Worm (Caenorhabditis elegans) whole organism, young adult: ENCODE results near the gene srpa-72.
A peak's percentile ranks its signal among the peaks of the same experiment; 100 is the strongest.

ENCODE experiments used
- F37B4.10 ChIP-seq: fragments of 200-800 bp; sonication (Bioruptor generic); IDR thresholded peaks from 2 replicates; pipeline ENCODE4 v1.3.6; 2022; ENCODE audit warnings: missing genetic modification characterization, missing compliant biosample characterization
- F57A8.1 ChIP-seq: fragments of 200-800 bp; sonication (Bioruptor generic); optimal IDR thresholded peaks from 2 replicates; lab custom pipeline; 2018; ENCODE audit warnings: mild to moderate bottlenecking, missing genetic modification characterization, moderate library complexity, missing compliant biosample characterization
- F57C9.4 ChIP-seq: sonication (generic microtip); optimal IDR thresholded peaks from 2 replicates; lab custom pipeline; 2017; ENCODE audit warnings: mild to moderate bottlenecking, missing genetic modification characterization, missing compliant biosample characterization
- Y53G8AR.9 ChIP-seq: fragments of 200-800 bp; sonication (Bioruptor generic); conservative IDR thresholded peaks from 2 replicates; pipeline ENCODE4 v1.3.6; 2022; ENCODE audit warnings: missing genetic modification reagents, missing genetic modification characterization, missing compliant biosample characterization
- Y56A3A.18 ChIP-seq: fragments of 200-800 bp; sonication (Bioruptor generic); IDR thresholded peaks from 2 replicates; pipeline ENCODE4 v1.3.6; 2022; ENCODE audit warnings: missing genetic modification reagents, missing genetic modification characterization, missing compliant biosample characterization
- Y67H2A.10 ChIP-seq: fragments of 200-800 bp; sonication (Bioruptor generic); conservative IDR thresholded peaks from 2 replicates; pipeline ENCODE4 v1.3.6; 2022; ENCODE audit warnings: missing genetic modification reagents, missing genetic modification characterization, missing compliant biosample characterization
- aptf-3 ChIP-seq: fragments of 200-800 bp; sonication (Bioruptor generic); IDR thresholded peaks from 2 replicates; pipeline ENCODE4 v1.3.6; 2022; ENCODE audit warnings: missing genetic modification characterization, missing compliant biosample characterization
- bed-1 ChIP-seq: fragments of 200-800 bp; sonication (Bioruptor generic); IDR thresholded peaks from 2 replicates; pipeline ENCODE4 v1.3.6; 2022; ENCODE audit warnings: missing genetic modification reagents, missing genetic modification characterization, missing compliant biosample characterization
- ccch-3 ChIP-seq: fragments of 200-800 bp; sonication (Bioruptor generic); optimal IDR thresholded peaks from 2 replicates; lab custom pipeline; 2018; ENCODE audit warnings: mild to moderate bottlenecking, missing genetic modification characterization, missing compliant biosample characterization
- cebp-1 ChIP-seq, 2 experiments: fragments of 200-800 bp in 1 of 2; sonication (Bioruptor generic) in 1 of 2; sonication (generic microtip) in 1 of 2; IDR thresholded peaks in 1 of 2; optimal IDR thresholded peaks in 1 of 2; 2 replicates each; pipeline versions ENCODE4 v1.3.6 to Lab custom; 2017 to 2022; ENCODE audit warnings: missing compliant biosample characterization in 2 of 2, missing genetic modification characterization in 2 of 2, mild to moderate bottlenecking in 1 of 2, missing genetic modification reagents in 1 of 2, moderate library complexity in 1 of 2
- dpff-1 ChIP-seq: sonication (generic microtip); optimal IDR thresholded peaks from 2 replicates; lab custom pipeline; 2017; ENCODE audit warnings: mild to moderate bottlenecking, missing genetic modification characterization, missing compliant biosample characterization
- ets-4 ChIP-seq: fragments of 200-800 bp; sonication (Bioruptor generic); optimal IDR thresholded peaks from 2 replicates; lab custom pipeline; 2018; ENCODE audit warnings: mild to moderate bottlenecking, missing genetic modification characterization, missing compliant biosample characterization
- fkh-3 ChIP-seq: sonication (generic microtip); optimal IDR thresholded peaks from 2 replicates; lab custom pipeline; 2016; ENCODE audit warnings: mild to moderate bottlenecking, missing genetic modification characterization, missing compliant biosample characterization
- hsf-1 ChIP-seq: fragments of 200-800 bp; sonication (Bioruptor generic); IDR thresholded peaks from 2 replicates; pipeline ENCODE4 v1.3.6; 2022; ENCODE audit warnings: missing genetic modification reagents, missing genetic modification characterization, missing compliant biosample characterization
- lag-1 ChIP-seq: fragments of 200-800 bp; sonication (Bioruptor generic); IDR thresholded peaks from 2 replicates; pipeline ENCODE4 v1.3.6; 2022; ENCODE audit warnings: missing genetic modification reagents, missing genetic modification characterization, missing compliant biosample characterization
- let-526 ChIP-seq: fragments of 200-800 bp; sonication (Bioruptor generic); IDR thresholded peaks from 2 replicates; pipeline ENCODE4 v1.3.6; 2022; ENCODE audit warnings: missing genetic modification reagents, missing genetic modification characterization, missing compliant biosample characterization
- lin-54 ChIP-seq: fragments of 200-800 bp; sonication (Bioruptor generic); optimal IDR thresholded peaks from 2 replicates; lab custom pipeline; 2018; ENCODE audit warnings: mild to moderate bottlenecking, missing genetic modification characterization, missing compliant biosample characterization
- mcd-1 ChIP-seq: fragments of 200-800 bp; sonication (Bioruptor generic); IDR thresholded peaks from 2 replicates; pipeline ENCODE4 v1.3.6; 2022; ENCODE audit warnings: missing genetic modification reagents, missing genetic modification characterization, missing compliant biosample characterization
- mes-4 ChIP-seq: sonication (generic microtip); optimal IDR thresholded peaks from 2 replicates; lab custom pipeline; 2016; ENCODE audit warnings: missing genotype, missing genetic modification characterization, missing compliant biosample characterization
- nfyb-1 ChIP-seq: fragments of 200-800 bp; sonication (Bioruptor generic); IDR thresholded peaks from 2 replicates; pipeline ENCODE4 v1.3.6; 2022; ENCODE audit warnings: missing genetic modification reagents, missing genetic modification characterization, missing compliant biosample characterization
- nhr-120 ChIP-seq: fragments of 200-800 bp; sonication (Bioruptor generic); IDR thresholded peaks from 2 replicates; pipeline ENCODE4 v1.3.6; 2022; ENCODE audit warnings: missing genetic modification characterization, missing compliant biosample characterization
- pha-4 ChIP-seq: fragments of 150-350 bp; sonication (generic microtip); optimal IDR thresholded peaks from 2 replicates; lab custom pipeline; 2014; ENCODE audit warnings: missing biosample characterization, missing genetic modification reagents, missing genetic modification characterization
- rec-8 ChIP-seq, 2 experiments: sonication (generic microtip); optimal IDR thresholded peaks; 2 replicates each; lab custom pipeline; 2016; ENCODE audit warnings: mild to moderate bottlenecking in 2 of 2, missing genetic modification characterization in 2 of 2, missing genetic modification reagents in 2 of 2, missing genotype in 2 of 2, missing biosample characterization in 1 of 2, missing compliant biosample characterization in 1 of 2, moderate library complexity in 1 of 2
- repo-1 ChIP-seq: sonication (generic microtip); optimal IDR thresholded peaks from 2 replicates; lab custom pipeline; 2017; ENCODE audit warnings: mild to moderate bottlenecking, missing genetic modification characterization, missing compliant biosample characterization
- sptf-2 ChIP-seq: fragments of 200-800 bp; sonication (Bioruptor generic); optimal IDR thresholded peaks from 2 replicates; lab custom pipeline; 2018; ENCODE audit warnings: mild to moderate bottlenecking, missing genetic modification characterization, missing compliant biosample characterization
- tbp1 ChIP-seq: fragments of 200-800 bp; sonication (Bioruptor generic); optimal IDR thresholded peaks from 2 replicates; lab custom pipeline; 2018; ENCODE audit warnings: mild to moderate bottlenecking, missing genetic modification characterization, missing compliant biosample characterization
- tlf-1 ChIP-seq: fragments of 200-800 bp; sonication (Bioruptor generic); optimal IDR thresholded peaks from 2 replicates; lab custom pipeline; 2018; ENCODE audit warnings: mild to moderate bottlenecking, missing genetic modification characterization, missing compliant biosample characterization
- unc-62 ChIP-seq: fragments of 150-350 bp; optimal IDR thresholded peaks from 2 replicates; lab custom pipeline; 2014; ENCODE audit warnings: missing biosample characterization, missing genetic modification reagents, missing genetic modification characterization
- zfh-2 ChIP-seq: fragments of 200-800 bp; sonication (Bioruptor generic); conservative IDR thresholded peaks from 2 replicates; pipeline ENCODE4 v1.3.6; 2022; ENCODE audit warnings: missing genetic modification reagents, missing genetic modification characterization, missing compliant biosample characterization
- ztf-22 ChIP-seq: fragments of 200-800 bp; sonication (Bioruptor generic); optimal IDR thresholded peaks from 2 replicates; lab custom pipeline; 2018; ENCODE audit warnings: mild to moderate bottlenecking, missing genetic modification characterization, moderate library complexity, missing compliant biosample characterization
- ztf-25 ChIP-seq: fragments of 200-800 bp; sonication (Bioruptor generic); IDR thresholded peaks from 2 replicates; pipeline ENCODE4 v1.3.6; 2022; ENCODE audit warnings: missing genetic modification reagents, missing genetic modification characterization, missing compliant biosample characterization
- ztf-26 ChIP-seq: sonication (generic microtip); optimal IDR thresholded peaks from 2 replicates; lab custom pipeline; 2017; ENCODE audit warnings: missing genetic modification characterization, missing compliant biosample characterization

Gene srpa-72

DNA sequence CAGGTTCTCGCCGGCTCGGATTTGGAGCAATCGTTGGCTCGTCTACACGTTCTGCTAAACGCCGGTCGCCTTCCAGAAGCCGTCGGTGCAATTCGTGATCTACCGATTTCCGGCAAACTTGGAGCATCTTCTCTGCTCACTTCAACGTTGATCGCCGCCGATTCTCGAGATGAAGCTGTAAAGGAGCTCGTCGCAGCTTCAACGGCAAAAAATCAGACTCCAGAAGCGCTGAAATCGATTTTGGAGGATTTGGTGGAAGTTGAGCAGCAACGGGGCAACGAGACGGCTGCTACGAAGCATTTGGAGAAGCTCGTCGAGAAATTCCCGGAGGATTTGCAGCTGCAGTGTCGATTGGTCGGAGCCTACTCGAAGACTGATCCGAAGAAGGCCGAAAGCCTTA is 4.4 kb downstream of the srpa-72 start:
- TF ChIP-seq F37B4.10 (GFP tag; lab: Robert Waterston, UW): no peak
- TF ChIP-seq zfh-2 (GFP tag; lab: Robert Waterston, UW): peak; percentile 73

DNA sequence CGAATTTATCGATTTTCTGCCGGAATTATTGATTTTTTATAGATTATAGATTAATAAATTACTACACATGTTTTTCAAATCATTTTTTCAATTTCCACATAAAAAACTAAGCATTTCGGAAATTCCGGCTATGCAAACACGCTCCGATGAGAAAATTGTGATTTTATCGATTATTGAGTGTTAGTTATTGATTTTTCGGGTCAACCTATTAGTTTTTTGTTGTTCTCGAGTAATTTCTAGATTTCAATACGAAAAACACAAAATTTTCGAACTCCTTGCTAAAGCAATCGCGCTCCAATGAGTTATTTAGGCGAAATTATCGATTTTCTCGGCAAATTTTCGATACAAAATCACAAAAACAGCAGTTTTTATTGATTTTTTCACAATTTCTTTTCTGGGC is 8.1 kb downstream of the srpa-72 start:
- TF ChIP-seq ztf-26 (tag; lab: Kevin White, UChicago): no peak
- TF ChIP-seq mcd-1: no peak
- no peak for TF ChIP-seq F37B4.10 (GFP tag; lab: Robert Waterston, UW)
- no peak for TF ChIP-seq F57A8.1 (GFP tag; lab: Kevin White, UChicago)
- no peak for TF ChIP-seq ccch-3 (GFP tag; lab: Kevin White, UChicago)
- TF ChIP-seq ets-4: no peak
- TF ChIP-seq ztf-25: no peak
- TF ChIP-seq F57C9.4 (tag; lab: Kevin White, UChicago): no peak
- TF ChIP-seq Y67H2A.10 (GFP tag; lab: Robert Waterston, UW): no peak
- no peak for TF ChIP-seq cebp-1 (GFP tag; IDR thresholded peaks at IDR 0.05; lab: Robert Waterston, UW)
- no peak for TF ChIP-seq cebp-1 (tag; optimal IDR thresholded peaks at IDR 0.05; lab: Kevin White, UChicago)
- no peak for TF ChIP-seq fkh-3
- TF ChIP-seq hsf-1 (GFP tag; lab: Robert Waterston, UW): no peak

DNA sequence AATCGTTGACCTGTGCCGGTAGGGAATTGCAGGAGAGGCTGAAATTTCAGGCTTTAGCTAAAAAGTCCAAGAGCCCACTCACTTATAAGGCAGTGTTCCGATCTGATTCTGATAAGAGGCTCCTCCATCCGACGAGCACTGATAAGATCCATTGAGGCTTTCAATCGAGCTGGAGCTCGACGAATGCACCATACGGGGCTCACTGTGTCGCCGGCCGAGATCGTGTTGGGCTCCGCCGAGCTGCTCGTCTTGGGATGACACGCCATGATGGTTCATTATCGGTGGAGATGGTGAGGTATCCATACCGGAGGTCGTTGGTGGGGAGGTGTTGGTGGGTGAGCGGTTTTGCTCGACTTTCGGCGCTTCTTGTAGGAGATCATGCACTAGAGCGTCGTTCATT is 9.2 kb downstream of the srpa-72 start:
- peak; percentile 56 for TF ChIP-seq zfh-2 (GFP tag; lab: Robert Waterston, UW)
- TF ChIP-seq nfyb-1 (GFP tag; lab: Robert Waterston, UW): no peak

DNA sequence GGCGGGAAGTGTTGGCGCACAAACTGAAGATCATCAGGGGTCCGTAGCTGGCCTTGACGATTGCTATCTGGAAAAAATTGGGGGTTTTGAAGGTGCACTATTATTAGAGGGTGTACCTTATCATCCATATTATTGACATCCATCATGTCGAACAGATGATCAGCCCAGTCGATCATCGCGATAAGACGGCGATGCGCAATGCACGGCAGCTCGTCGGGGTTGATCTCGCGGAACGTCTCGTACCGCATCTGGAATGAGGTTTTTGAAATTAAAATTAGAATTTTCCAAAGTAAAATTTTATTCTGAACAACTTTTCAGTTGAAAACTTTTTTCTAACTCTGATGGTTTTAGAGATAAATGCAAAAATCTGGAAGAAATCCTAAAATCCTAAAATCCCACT is 10.7 kb downstream of the srpa-72 start:
- no peak for TF ChIP-seq tbp1
- no peak for TF ChIP-seq ztf-22 (GFP tag; lab: Kevin White, UChicago)
- no peak for TF ChIP-seq lin-54 (GFP tag; lab: Kevin White, UChicago)
- TF ChIP-seq lag-1 (GFP tag; lab: Robert Waterston, UW): no peak
- TF ChIP-seq Y53G8AR.9 (GFP tag; lab: Robert Waterston, UW): no peak
- no peak for TF ChIP-seq dpff-1 (tag; lab: Kevin White, UChicago)
- TF ChIP-seq nhr-120 (GFP tag; lab: Robert Waterston, UW): no peak
- no peak for TF ChIP-seq unc-62
- TF ChIP-seq bed-1: no peak
- no peak for TF ChIP-seq aptf-3 (GFP tag; lab: Robert Waterston, UW)
- TF ChIP-seq Y67H2A.10 (GFP tag; lab: Robert Waterston, UW): no peak
- no peak for TF ChIP-seq let-526 (GFP tag; lab: Robert Waterston, UW)
- TF ChIP-seq mes-4 (tag; lab: Kevin White, UChicago): no peak
- TF ChIP-seq rec-8 (tag; optimal IDR thresholded peaks at IDR 0.05; lab: Kevin White, UChicago): no peak
- TF ChIP-seq repo-1 (tag; lab: Kevin White, UChicago): no peak
- no peak for TF ChIP-seq sptf-2 (GFP tag; lab: Kevin White, UChicago)
- TF ChIP-seq tlf-1 (GFP tag; lab: Kevin White, UChicago): no peak
- no peak for TF ChIP-seq pha-4 (tag; lab: Kevin White, UChicago)
- TF ChIP-seq Y56A3A.18 (GFP tag; lab: Robert Waterston, UW): no peak
